Worm (Caenorhabditis elegans): ENCODE results near the gene F54H12.5.

F54H12.5 gene

DNA sequence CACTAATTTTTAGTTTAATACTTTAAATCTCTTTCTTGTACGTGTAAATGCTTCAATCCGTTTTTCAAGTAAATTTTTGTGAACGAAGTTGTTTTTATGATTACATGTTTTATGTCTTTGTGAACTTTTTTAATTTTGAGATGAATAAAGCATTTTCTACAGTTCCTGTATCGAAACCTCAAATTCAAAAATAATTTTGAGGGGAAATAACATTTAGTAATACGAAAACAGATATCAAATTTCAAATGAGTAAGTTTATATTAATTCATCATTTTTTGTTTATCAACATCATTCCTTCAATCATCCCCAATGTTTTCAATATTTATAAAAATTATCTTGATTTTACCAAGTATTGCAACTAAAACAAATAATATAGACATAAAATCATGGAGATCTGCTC is 34.4 kb downstream of the F54H12.5 start, which contains the start of gene C29E4.10:
TSS of gene C29E4.10 (plus strand) at position 301 of the 400 bp plus-strand sequence.
- TF ChIP-seq R02D3.7 (tag; optimal IDR thresholded peaks at IDR 0.05) (no peak), unc-62 (GFP tag; optimal IDR thresholded peaks at IDR 0.05) (no peak), ama-1 (optimal IDR thresholded peaks at IDR 0.05) (no peak), skn-1 (tag; optimal IDR thresholded peaks at IDR 0.05) (no peak), mdl-1 (tag; optimal IDR thresholded peaks at IDR 0.05) (no peak), elt-1 (tag; optimal IDR thresholded peaks at IDR 0.05) (no peak), tbx-2 (tag; optimal IDR thresholded peaks at IDR 0.05) (no peak), egl-5 (tag; optimal IDR thresholded peaks at IDR 0.05) (no peak), nfya-1 (tag; optimal IDR thresholded peaks at IDR 0.05; ENCODE audit: insufficient read depth) (no peak), ztf-11 (tag; optimal IDR thresholded peaks at IDR 0.05) (no peak), jun-1 (tag; optimal IDR thresholded peaks at IDR 0.05) (no peak), nhr-11 (tag; optimal IDR thresholded peaks at IDR 0.05) (no peak), fos-1 (tag; optimal IDR thresholded peaks at IDR 0.05) (no peak), snpc-4 (tag; optimal IDR thresholded peaks at IDR 0.05) (no peak), nhr-43 (tag; optimal IDR thresholded peaks at IDR 0.05; ENCODE audit: poor library complexity, severe bottlenecking) (no peak), elt-3 (tag; optimal IDR thresholded peaks at IDR 0.05) (no peak), nhr-28 (tag; optimal IDR thresholded peaks at IDR 0.05) (no peak), sea-2 (GFP tag; optimal IDR thresholded peaks at IDR 0.05) (no peak), egl-27 (tag; optimal IDR thresholded peaks at IDR 0.05) (no peak)

DNA sequence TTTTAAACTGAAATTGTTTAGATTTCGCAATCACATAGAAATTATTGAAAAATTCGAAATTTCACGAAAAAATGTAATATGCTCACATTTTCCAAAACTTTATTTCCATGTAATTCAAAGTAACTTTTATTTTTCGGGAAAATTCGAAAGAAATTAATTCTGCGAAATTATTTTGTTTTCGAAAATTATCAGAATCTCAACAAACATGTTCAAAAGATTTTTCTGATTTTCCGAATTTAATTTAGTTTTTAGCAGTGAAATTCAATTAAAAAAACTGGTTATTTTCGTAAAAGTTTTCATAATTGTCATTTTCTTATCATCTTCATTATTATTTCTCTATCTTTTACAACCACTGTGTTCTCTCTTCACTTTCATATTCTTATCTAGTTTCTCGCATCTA is 38.7 kb downstream of the F54H12.5 start, which contains the start of gene ran-2:
TSS of gene ran-2 (plus strand) at position 301 of the 400 bp plus-strand sequence.
- TF ChIP-seq ceh-82 (tag; optimal IDR thresholded peaks at IDR 0.05) (no peak), elt-2 (tag; optimal IDR thresholded peaks at IDR 0.05) (peak; percentile 39)

DNA sequence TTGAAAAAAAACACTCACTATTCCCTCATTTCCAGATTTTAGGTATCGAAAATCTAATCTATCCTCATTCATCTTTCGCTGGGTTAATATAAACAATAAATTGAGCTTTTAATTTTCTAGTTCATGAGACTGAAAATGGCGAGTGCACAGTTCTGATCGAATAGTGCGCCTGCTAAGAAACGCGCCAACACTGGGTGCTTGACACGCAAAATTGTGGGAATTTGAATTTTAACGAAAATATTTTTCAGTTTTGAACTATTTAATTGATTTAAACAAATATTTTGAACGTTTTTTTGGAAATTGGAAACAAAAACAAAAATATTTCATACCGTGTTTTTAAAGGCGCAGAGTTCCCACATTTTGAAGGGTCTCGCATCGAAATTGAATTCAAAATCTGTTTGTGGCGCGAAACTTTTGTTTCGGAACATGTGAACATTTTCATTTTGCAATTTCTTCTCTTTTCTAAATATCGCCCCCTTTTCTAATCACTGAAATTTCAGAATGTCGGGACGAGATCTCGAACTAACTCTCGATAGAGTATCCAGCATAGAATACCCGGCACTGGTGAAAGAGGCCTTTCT is 43.3 kb downstream of the F54H12.5 start, which contains the start of the genes C29E4.13 and npp-15:
TSS of gene C29E4.13 (minus strand) at position 169 of the 581 bp plus-strand sequence.
TSS of gene npp-15 (plus strand) at position 495 of the 581 bp plus-strand sequence.
- no peak for TF ChIP-seq tbx-2 (tag; optimal IDR thresholded peaks at IDR 0.05)
- TF ChIP-seq ceh-9 (tag; optimal IDR thresholded peaks at IDR 0.05) = no peak
- TF ChIP-seq pha-4 (tag; optimal IDR thresholded peaks at IDR 0.05) = peak; percentile 71
- peak; percentile 8 for TF ChIP-seq nhr-25 (tag; optimal IDR thresholded peaks at IDR 0.05)
- TF ChIP-seq nhr-23 (tag; optimal IDR thresholded peaks at IDR 0.05) = peak; percentile 13
- no peak for TF ChIP-seq fkh-2 (tag; optimal IDR thresholded peaks at IDR 0.05)
- no peak for TF ChIP-seq nhr-76 (tag; optimal IDR thresholded peaks at IDR 0.05)
- no peak for TF ChIP-seq hmg-11 (tag; optimal IDR thresholded peaks at IDR 0.05)
- no peak for TF ChIP-seq aly-2 (tag; optimal IDR thresholded peaks at IDR 0.05)
- TF ChIP-seq ztf-11 (tag; optimal IDR thresholded peaks at IDR 0.05) = no peak
- peak; percentile 10 for TF ChIP-seq snpc-4 (tag; optimal IDR thresholded peaks at IDR 0.05)
- peak; percentile 61 for TF ChIP-seq lin-15B (tag; optimal IDR thresholded peaks at IDR 0.05)
- TF ChIP-seq zag-1 (tag; optimal IDR thresholded peaks at IDR 0.05) = no peak
- TF ChIP-seq egl-5 (tag; optimal IDR thresholded peaks at IDR 0.05) = no peak
- TF ChIP-seq mml-1 (tag; optimal IDR thresholded peaks at IDR 0.05) = no peak
- no peak for TF ChIP-seq ceh-82 (tag; optimal IDR thresholded peaks at IDR 0.05)
- TF ChIP-seq unc-62 (GFP tag; optimal IDR thresholded peaks at IDR 0.05) = no peak
- TF ChIP-seq nhr-43 (tag; optimal IDR thresholded peaks at IDR 0.05; ENCODE audit: poor library complexity, severe bottlenecking) = no peak
- TF ChIP-seq skn-1 (tag; optimal IDR thresholded peaks at IDR 0.05) = no peak
- TF ChIP-seq nhr-12 (tag; optimal IDR thresholded peaks at IDR 0.05) = no peak
- no peak for TF ChIP-seq ztf-4 (tag; optimal IDR thresholded peaks at IDR 0.05)
- TF ChIP-seq lin-39 (tag; optimal IDR thresholded peaks at IDR 0.05) = no peak
- TF ChIP-seq nhr-77 (tag; optimal IDR thresholded peaks at IDR 0.05) = no peak
- peak; percentile 19 for TF ChIP-seq elt-2 (tag; optimal IDR thresholded peaks at IDR 0.05)
- TF ChIP-seq ceh-16 (tag; optimal IDR thresholded peaks at IDR 0.05) = no peak

DNA sequence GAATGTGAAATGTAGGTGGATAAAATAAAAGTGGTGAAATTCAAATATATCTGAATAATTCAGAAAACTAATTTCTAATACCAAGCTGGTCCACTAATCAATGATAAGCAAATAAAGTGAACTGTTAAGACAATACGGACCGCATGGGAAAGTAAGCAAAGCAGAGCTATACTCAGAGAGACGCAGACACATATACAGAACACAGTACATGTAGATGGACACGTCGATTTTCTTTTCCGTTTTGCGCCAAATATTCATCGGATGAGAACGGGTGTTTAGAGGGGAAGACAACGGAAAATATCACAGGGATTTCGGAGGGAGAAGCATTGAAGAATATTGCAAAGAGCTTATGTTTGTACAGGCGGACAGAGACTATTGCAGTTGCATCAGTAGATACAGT is 46.0 kb downstream of the F54H12.5 start:
- TF ChIP-seq pha-4 (tag; optimal IDR thresholded peaks at IDR 0.05) = peak; percentile 48
- TF ChIP-seq zag-1 (tag; optimal IDR thresholded peaks at IDR 0.05) = no peak
- no peak for TF ChIP-seq mdl-1 (tag; optimal IDR thresholded peaks at IDR 0.05)
- TF ChIP-seq ceh-28 (tag; optimal IDR thresholded peaks at IDR 0.05) = no peak
- TF ChIP-seq snpc-4 (tag; optimal IDR thresholded peaks at IDR 0.05) = peak; percentile 3
